Worm (Caenorhabditis elegans) whole organism, L2 larva: Measurements from ENCODE around the gene Y41D4B.11.

ENCODE experiments used
- R02D3.7 ChIP-seq: fragments of 150-350 bp; optimal IDR thresholded peaks from 2 replicates; lab custom pipeline; 2014; ENCODE audit warnings: missing biosample characterization, missing genetic modification characterization
- ZK546.5 ChIP-seq: sonication (generic microtip); optimal IDR thresholded peaks from 2 replicates; lab custom pipeline; 2017; ENCODE audit warnings: missing biosample characterization, missing genetic modification characterization
- alr-1 ChIP-seq: fragments of 150-350 bp; optimal IDR thresholded peaks from 2 replicates; lab custom pipeline; 2014; ENCODE audit warnings: missing biosample characterization, missing genetic modification characterization
- egl-27 ChIP-seq: sonication (generic microtip); optimal IDR thresholded peaks from 3 replicates; lab custom pipeline; 2017; ENCODE audit warnings: missing biosample characterization, missing genetic modification reagents, missing genetic modification characterization
- lin-11 ChIP-seq: fragments of 150-350 bp; sonication (generic microtip); optimal IDR thresholded peaks from 2 replicates; lab custom pipeline; 2014; ENCODE audit warnings: missing biosample characterization, missing genetic modification characterization, inconsistent platforms, mixed read lengths
- lsy-2 ChIP-seq, 2 experiments: fragments of 150-350 bp in 1 of 2; sonication (generic microtip) in 1 of 2; optimal IDR thresholded peaks; 2 replicates each; lab custom pipeline; 2014 to 2017; ENCODE audit warnings: missing biosample characterization in 2 of 2, missing genetic modification characterization in 2 of 2
- nhr-12 ChIP-seq: fragments of 150-350 bp; optimal IDR thresholded peaks from 2 replicates; lab custom pipeline; 2014; ENCODE audit warnings: missing biosample characterization, missing genetic modification characterization
- nhr-23 ChIP-seq: fragments of 150-350 bp; optimal IDR thresholded peaks from 2 replicates; lab custom pipeline; 2014; ENCODE audit warnings: missing biosample characterization, missing genetic modification reagents, missing genetic modification characterization
- sem-4 ChIP-seq: fragments of 150-350 bp; optimal IDR thresholded peaks from 2 replicates; lab custom pipeline; 2014; ENCODE audit warnings: missing biosample characterization, missing genetic modification reagents, missing genetic modification characterization
- unc-39 ChIP-seq: fragments of 150-350 bp; optimal IDR thresholded peaks from 2 replicates; lab custom pipeline; 2014; ENCODE audit warnings: missing biosample characterization, missing genetic modification characterization

ce11 chrIV:1628730-1629129 lies 23.2 kb downstream of the Y41D4B.11 start:
- no peak for TF ChIP-seq lsy-2 (tag; optimal IDR thresholded peaks at IDR 0.05; lab: Kevin White, UChicago)
- TF ChIP-seq nhr-12: no peak
- TF ChIP-seq ZK546.5: no peak
- no peak for TF ChIP-seq sem-4 (tag; lab: Kevin White, UChicago)
- no peak for TF ChIP-seq nhr-23
- no peak for TF ChIP-seq R02D3.7 (tag; lab: Kevin White, UChicago)
- no peak for TF ChIP-seq alr-1 (tag; lab: Kevin White, UChicago)
- TF ChIP-seq egl-27 (tag; lab: Kevin White, UChicago): no peak
- TF ChIP-seq lin-11 (tag; lab: Kevin White, UChicago): no peak
- no peak for TF ChIP-seq unc-39
